Worm (Caenorhabditis elegans) whole organism, L2 larva: Measurements from ENCODE around the gene mbr-1.

Experiments
- R02D3.7 ChIP-seq: fragments of 150-350 bp; optimal IDR thresholded peaks from 2 replicates; lab custom pipeline; 2014; ENCODE audit warnings: missing biosample characterization, missing genetic modification characterization
- ama-1 ChIP-seq: fragments of 150-350 bp; optimal IDR thresholded peaks from 2 replicates; lab custom pipeline; 2018; ENCODE audit warnings: inconsistent platforms
- egl-27 ChIP-seq: sonication (generic microtip); optimal IDR thresholded peaks from 3 replicates; lab custom pipeline; 2017; ENCODE audit warnings: missing biosample characterization, missing genetic modification reagents, missing genetic modification characterization
- elt-3 ChIP-seq: sonication (generic microtip); optimal IDR thresholded peaks from 2 replicates; lab custom pipeline; 2017; ENCODE audit warnings: missing biosample characterization, missing genetic modification characterization
- nhr-129 ChIP-seq: fragments of 150-350 bp; optimal IDR thresholded peaks from 2 replicates; lab custom pipeline; 2014; ENCODE audit warnings: missing biosample characterization, missing genetic modification characterization
- nhr-21 ChIP-seq: fragments of 150-350 bp; optimal IDR thresholded peaks from 2 replicates; lab custom pipeline; 2014; ENCODE audit warnings: missing biosample characterization, missing genetic modification characterization
- nhr-237 ChIP-seq: fragments of 150-350 bp; optimal IDR thresholded peaks from 2 replicates; lab custom pipeline; 2014; ENCODE audit warnings: missing biosample characterization, missing genetic modification characterization
- nhr-6 ChIP-seq: fragments of 150-350 bp; optimal IDR thresholded peaks from 2 replicates; lab custom pipeline; 2014; ENCODE audit warnings: missing biosample characterization, missing genetic modification characterization
- sma-9 ChIP-seq, 2 experiments: fragments of 150-350 bp in 1 of 2; sonication (generic microtip) in 1 of 2; optimal IDR thresholded peaks; 2 replicates each; lab custom pipeline; 2014 to 2016; ENCODE audit warnings: missing genetic modification characterization in 2 of 2, mild to moderate bottlenecking in 1 of 2, missing biosample characterization in 1 of 2, missing compliant biosample characterization in 1 of 2, missing genetic modification reagents in 1 of 2, moderate library complexity in 1 of 2
- zag-1 ChIP-seq: fragments of 150-350 bp; optimal IDR thresholded peaks from 2 replicates; lab custom pipeline; 2014; ENCODE audit warnings: missing biosample characterization, missing genetic modification characterization
- ztf-4 ChIP-seq: fragments of 150-350 bp; optimal IDR thresholded peaks from 2 replicates; lab custom pipeline; 2014; ENCODE audit warnings: missing biosample characterization, missing genetic modification characterization

DNA sequence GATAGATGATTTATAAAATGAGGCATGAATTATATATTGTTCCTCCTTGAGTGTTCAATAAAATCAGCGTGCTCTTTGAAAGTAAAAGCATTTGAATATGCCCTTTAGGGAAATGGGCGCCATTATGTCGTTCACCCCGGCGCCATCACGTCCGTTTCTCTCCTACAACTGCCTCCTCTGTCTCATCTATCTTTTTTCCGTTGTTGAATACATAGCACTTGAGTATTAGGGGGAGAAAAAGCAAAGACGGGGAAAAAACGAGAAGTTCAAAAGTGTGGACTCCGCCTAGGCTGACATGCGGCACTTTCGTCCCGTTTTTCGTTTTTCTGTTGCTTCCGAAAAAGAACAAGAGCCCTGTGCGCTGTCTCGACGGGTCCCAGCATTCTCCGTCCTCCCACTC, 45.8 kb upstream of the mbr-1 start:
- TF ChIP-seq sma-9 (GFP tag; optimal IDR thresholded peaks at IDR 0.05; lab: Kevin White, UChicago): peak; percentile 92
- no peak for TF ChIP-seq sma-9 (tag; optimal IDR thresholded peaks at IDR 0.05; lab: Kevin White, UChicago)
- no peak for TF ChIP-seq nhr-21
- peak; percentile 56 for TF ChIP-seq zag-1 (tag; lab: Kevin White, UChicago)
- no peak for TF ChIP-seq R02D3.7 (tag; lab: Kevin White, UChicago)
- TF ChIP-seq nhr-6 (tag; lab: Kevin White, UChicago): no peak
- no peak for TF ChIP-seq elt-3 (tag; lab: Kevin White, UChicago)
- TF ChIP-seq nhr-237: no peak
- TF ChIP-seq ama-1: no peak
- no peak for TF ChIP-seq ztf-4 (tag; lab: Kevin White, UChicago)
- peak; percentile 14 for TF ChIP-seq egl-27 (tag; lab: Kevin White, UChicago)
- no peak for TF ChIP-seq nhr-129 (tag; lab: Kevin White, UChicago)
